Fruit fly (Drosophila melanogaster) whole organism, wandering third instar larva: ENCODE results near the gene NdufV3.

Experiments used
- CG32264 ChIP-seq: fragments of 200-800 bp; sonication (Bioruptor generic); optimal IDR thresholded peaks from 2 replicates; lab custom pipeline; 2016; ENCODE audit warnings: missing biosample characterization, missing genetic modification characterization
- Dif ChIP-seq: fragments of 200-275, 200-300 bp; sonication (Bioruptor generic); optimal IDR thresholded peaks from 2 replicates; lab custom pipeline; 2018; ENCODE audit warnings: missing biosample characterization, missing genetic modification characterization; ENCODE audit not compliant: partially characterized antibody
- Hr78 ChIP-seq: fragments of >200 bp; optimal IDR thresholded peaks from 2 replicates; lab custom pipeline; 2017; ENCODE audit warnings: missing biosample characterization, missing genetic modification characterization
- N ChIP-seq: fragments of >200 bp; optimal IDR thresholded peaks from 2 replicates; lab custom pipeline; 2018; ENCODE audit warnings: missing biosample characterization, missing external identifiers, missing genetic modification characterization
- Vsx2 ChIP-seq: fragments of 200-300, 225-300 bp; sonication (Bioruptor generic); optimal IDR thresholded peaks from 2 replicates; lab custom pipeline; 2018; ENCODE audit warnings: missing biosample characterization, missing genetic modification characterization; ENCODE audit not compliant: partially characterized antibody
- br ChIP-seq: fragments of 200-800 bp; sonication (Bioruptor generic); optimal IDR thresholded peaks from 2 replicates; lab custom pipeline; 2016; ENCODE audit warnings: missing biosample characterization, missing genetic modification characterization
- dsf ChIP-seq: sonication (Bioruptor generic); optimal IDR thresholded peaks from 2 replicates; lab custom pipeline; 2016; ENCODE audit warnings: missing biosample characterization, missing genetic modification characterization, borderline replicate concordance
- h ChIP-seq: fragments of 200-800 bp; sonication (Bioruptor generic); optimal IDR thresholded peaks from 3 replicates; lab custom pipeline; 2016; ENCODE audit warnings: missing biosample characterization, mild to moderate bottlenecking, missing genetic modification characterization
- lola ChIP-seq: fragments of >200 bp; optimal IDR thresholded peaks from 2 replicates; lab custom pipeline; 2017; ENCODE audit warnings: missing biosample characterization, missing genetic modification characterization
- pan ChIP-seq: fragments of >200 bp; optimal IDR thresholded peaks from 2 replicates; lab custom pipeline; 2017
- usp ChIP-seq: fragments of >200 bp; optimal IDR thresholded peaks from 2 replicates; lab custom pipeline; 2017; ENCODE audit warnings: missing biosample characterization, missing genetic modification characterization
- woc ChIP-seq: sonication (Bioruptor generic); optimal IDR thresholded peaks from 2 replicates; lab custom pipeline; 2016; ENCODE audit warnings: missing biosample characterization, mild to moderate bottlenecking, missing genetic modification characterization

- no peak for TF ChIP-seq Hr78 (GFP tag; lab: Kevin White, UChicago)
- TF ChIP-seq Vsx2, result no peak
- no peak for TF ChIP-seq CG32264 (GFP tag; lab: Kevin White, UChicago)
- TF ChIP-seq br (GFP tag; lab: Kevin White, UChicago), result no peak
- TF ChIP-seq lola (GFP tag; lab: Kevin White, UChicago), result no peak
- no peak for TF ChIP-seq usp (GFP tag; lab: Kevin White, UChicago)
- TF ChIP-seq woc (GFP tag; lab: Kevin White, UChicago), result no peak
- TF ChIP-seq N (GFP tag; lab: Kevin White, UChicago), result no peak
- TF ChIP-seq pan (lab: Kevin White, UChicago), result no peak
- TF ChIP-seq dsf (GFP tag; lab: Kevin White, UChicago), result no peak
- peak; percentile 37 for TF ChIP-seq h (GFP tag; lab: Kevin White, UChicago)
- TF ChIP-seq Dif (GFP tag; lab: Kevin White, UChicago), result no peak
Measured at dm6 chrX:11384023-11384444, 34.2 kb downstream of the NdufV3 start.
